Worm (Caenorhabditis elegans): ENCODE data around the gene smf-3.

Gene smf-3

DNA sequence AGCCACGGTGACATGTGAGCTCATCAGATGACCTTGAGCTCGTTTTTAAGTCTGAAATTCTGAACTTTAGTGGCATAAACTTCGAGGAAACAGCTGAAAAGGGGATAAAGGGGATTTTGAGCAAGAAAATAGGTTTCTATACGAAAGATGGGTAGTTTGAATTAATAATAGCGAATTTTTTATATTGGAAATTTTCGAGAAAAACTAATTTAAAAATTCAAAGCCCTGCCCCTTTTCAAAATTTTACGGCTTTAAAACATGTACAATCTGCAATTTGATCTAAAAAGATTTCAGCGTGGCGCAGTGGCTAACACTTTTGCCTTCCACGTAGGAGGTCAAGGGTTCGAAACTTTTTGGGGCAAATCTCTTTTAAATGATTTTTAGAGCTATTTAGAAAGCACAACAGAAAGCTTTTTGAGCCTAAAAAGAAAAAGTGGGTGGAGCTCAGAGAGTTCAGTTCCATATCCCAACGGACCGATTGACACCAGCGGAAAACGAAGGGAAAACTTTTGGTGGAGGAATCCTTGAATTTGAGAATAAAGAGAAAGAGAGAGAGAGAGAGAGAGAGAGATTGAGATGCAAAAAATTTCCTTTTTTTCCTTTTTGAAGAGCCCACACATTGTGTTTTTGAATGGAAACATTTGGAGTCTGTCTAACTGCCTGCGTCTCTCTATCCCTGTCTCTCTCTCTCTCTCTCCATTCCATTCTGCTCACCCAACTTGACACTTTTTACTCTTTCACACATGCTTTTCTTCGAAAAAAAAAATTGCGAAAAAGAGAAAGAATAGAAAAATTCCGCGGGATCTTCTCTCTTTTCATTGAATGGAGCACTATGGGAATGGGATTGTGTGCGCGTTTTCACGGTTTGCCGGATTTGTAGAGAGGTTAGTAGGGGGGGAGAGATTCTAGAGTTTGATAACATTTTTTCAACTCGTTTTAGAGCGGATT lies 45.6 kb downstream of the smf-3 start, which contains the start of gene Y69A2AR.31:
TSS of gene Y69A2AR.31 (minus strand) at position 51 of the 948 bp plus-strand sequence.
- TF ChIP-seq ama-1 (optimal IDR thresholded peaks at IDR 0.05) (no peak), ama-1 (GFP tag; optimal IDR thresholded peaks at IDR 0.05) (peak; percentile 52 to 77), egl-44 (GFP tag; IDR thresholded peaks at IDR 0.05) (0 out of 2 replicates have a peak, but pooled peaks have one; percentile 34), unc-62 (GFP tag; optimal IDR thresholded peaks at IDR 0.05) (no peak), Y53G8AR.9 (GFP tag; conservative IDR thresholded peaks at IDR 0.05) (no peak; the same call in 1 of the 2 replicates), ekl-4 (GFP tag; IDR thresholded peaks at IDR 0.05) (no peak), attf-5 (GFP tag; optimal IDR thresholded peaks at IDR 0.05) (peak; percentile 48), nhr-120 (GFP tag; IDR thresholded peaks at IDR 0.05) (no peak), C17E4.6 (GFP tag; IDR thresholded peaks at IDR 0.05) (no peak), B0261.1 (tag; optimal IDR thresholded peaks at IDR 0.05) (peak; percentile 71), madf-8 (GFP tag; conservative IDR thresholded peaks at IDR 0.05) (no peak), ztf-22 (GFP tag; optimal IDR thresholded peaks at IDR 0.05) (no peak), athp-1 (tag; optimal IDR thresholded peaks at IDR 0.05) (peak; percentile 66), cebp-2 (GFP tag; IDR thresholded peaks at IDR 0.05) (peak; percentile 75; the same call in 1 of the 2 replicates), nhr-90 (tag; optimal IDR thresholded peaks at IDR 0.05) (peak; percentile 74), ztf-18 (tag; optimal IDR thresholded peaks at IDR 0.05) (peak; percentile 64), ceh-100 (GFP tag; IDR thresholded peaks at IDR 0.05) (no peak), lin-54 (GFP tag; optimal IDR thresholded peaks at IDR 0.05) (peak; percentile 30), rec-8 (tag; optimal IDR thresholded peaks at IDR 0.05) (peak; percentile 23 to 54), zim-3 (tag; optimal IDR thresholded peaks at IDR 0.05) (peak; percentile 27), mxl-1 (tag; optimal IDR thresholded peaks at IDR 0.05) (peak; percentile 44), cebp-1 (GFP tag; IDR thresholded peaks at IDR 0.05) (no peak), cebp-1 (tag; optimal IDR thresholded peaks at IDR 0.05) (peak; percentile 4), Y53F4B.3 (GFP tag; IDR thresholded peaks at IDR 0.05) (no peak), madf-3 (GFP tag; IDR thresholded peaks at IDR 0.05) (0 out of 2 replicates have a peak, but pooled peaks have one; percentile 51), D2030.7 (GFP tag; IDR thresholded peaks at IDR 0.05) (peak; percentile 56; the same call in 1 of the 2 replicates), dox-1 (GFP tag; IDR thresholded peaks at IDR 0.05) (0 out of 2 replicates have a peak, but pooled peaks have one; percentile 23), lsl-1 (GFP tag; optimal IDR thresholded peaks at IDR 0.05) (peak; percentile 4), ZK185.1 (tag; optimal IDR thresholded peaks at IDR 0.05; ENCODE audit: poor library complexity, severe bottlenecking) (peak; percentile 31), F23B12.7 (tag; optimal IDR thresholded peaks at IDR 0.05; ENCODE audit: insufficient read depth) (peak; percentile 44), tbp1 (GFP tag; optimal IDR thresholded peaks at IDR 0.05) (peak; percentile 93), mcd-1 (GFP tag; IDR thresholded peaks at IDR 0.05) (no peak), nhr-27 (tag; optimal IDR thresholded peaks at IDR 0.05) (no peak), ztf-6 (GFP tag; IDR thresholded peaks at IDR 0.05) (no peak), snpc-1.3 (tag; optimal IDR thresholded peaks at IDR 0.05; ENCODE audit: insufficient read depth) (peak; percentile 87), bed-2 (GFP tag; IDR thresholded peaks at IDR 0.05) (no peak), him-1 (tag; optimal IDR thresholded peaks at IDR 0.05) (peak; percentile 35), somi-1 (GFP tag; optimal IDR thresholded peaks at IDR 0.05) (peak; percentile 29), attf-3 (GFP tag; conservative IDR thresholded peaks at IDR 0.05) (0 out of 2 replicates have a peak, but pooled peaks have one; percentile 26), ztf-25 (GFP tag; IDR thresholded peaks at IDR 0.05) (peak; percentile 82), nfya-2 (GFP tag; IDR thresholded peaks at IDR 0.05) (no peak), Y56A3A.18 (GFP tag; IDR thresholded peaks at IDR 0.05) (no peak), ceh-79 (tag; optimal IDR thresholded peaks at IDR 0.05) (peak; percentile 24), ceh-40 (GFP tag; IDR thresholded peaks at IDR 0.05) (no peak), snpc-4 (GFP tag; optimal IDR thresholded peaks at IDR 0.05) (peak; percentile 49), snpc-4 (tag; optimal IDR thresholded peaks at IDR 0.05) (peak in 1 of 4 experiments; percentile 27)
